Fruit fly (Drosophila melanogaster): ENCODE results near the gene emb.

emb gene

dm6 chr2L:8362273-8362954, 41.0 kb upstream of the emb start, which contains the start of gene CG7627 (continued):
- TF ChIP-seq CG8388 (GFP tag; optimal IDR thresholded peaks at IDR 0.05) (peak; percentile 55), CG8924 (tag; optimal IDR thresholded peaks at IDR 0.05) (peak; percentile 61), stc (GFP tag; IDR thresholded peaks at IDR 0.05) (peak; percentile 60; the same call in 1 of the 2 replicates), CG18764 (GFP tag; optimal IDR thresholded peaks at IDR 0.05) (no peak), CG3281 (GFP tag; optimal IDR thresholded peaks at IDR 0.05) (peak; percentile 81), ac (GFP tag; optimal IDR thresholded peaks at IDR 0.05) (no peak), CG6854 (GFP tag; optimal IDR thresholded peaks at IDR 0.05) (peak; percentile 60), pros (GFP tag; optimal IDR thresholded peaks at IDR 0.05) (no peak), HHEX (GFP tag; optimal IDR thresholded peaks at IDR 0.05) (peak; percentile 80), CG17186 (GFP tag; optimal IDR thresholded peaks at IDR 0.05) (no peak), ci (GFP tag; IDR thresholded peaks at IDR 0.05) (peak; percentile 67; the same call in 2 of the 3 replicates), otp (GFP tag; IDR thresholded peaks at IDR 0.05) (0 out of 3 replicates have a peak, but pooled peaks have one; percentile 59), vnd (GFP tag; IDR thresholded peaks at IDR 0.05; ENCODE audit: partially characterized antibody) (no peak), CG9876 (GFP tag; optimal IDR thresholded peaks at IDR 0.05) (peak; percentile 35), yki (optimal IDR thresholded peaks at IDR 0.05) (no peak), CG15073 (GFP tag; optimal IDR thresholded peaks at IDR 0.05) (peak; percentile 15), hb (GFP tag; IDR thresholded peaks at IDR 0.05; ENCODE audit: partially characterized antibody) (no peak), tup (GFP tag; optimal IDR thresholded peaks at IDR 0.05) (peak; percentile 41), CG13296 (GFP tag; optimal IDR thresholded peaks at IDR 0.05) (peak; percentile 67), Ets65A (GFP tag) (peak; percentile 97), CG34376 (GFP tag; optimal IDR thresholded peaks at IDR 0.05) (peak; percentile 76), CG43689 (GFP tag; IDR thresholded peaks at IDR 0.05) (no peak), CG17361 (GFP tag; IDR thresholded peaks at IDR 0.05) (peak; percentile 81), oc (tag; optimal IDR thresholded peaks at IDR 0.05) (no peak), CoRest (tag; optimal IDR thresholded peaks at IDR 0.05) (peak; percentile 68), CG7786 (GFP tag; optimal IDR thresholded peaks at IDR 0.05) (peak; percentile 87), CG6689 (GFP tag; IDR thresholded peaks at IDR 0.05) (peak; percentile 75), CG17912 (GFP tag; optimal IDR thresholded peaks at IDR 0.05) (peak; percentile 24), fru (optimal IDR thresholded peaks at IDR 0.05) (no peak), CG3163 (GFP tag; optimal IDR thresholded peaks at IDR 0.05) (peak; percentile 40), sens-2 (GFP tag; IDR thresholded peaks at IDR 0.05) (no peak), mam (GFP tag; optimal IDR thresholded peaks at IDR 0.05) (peak; percentile 84), nom (GFP tag; optimal IDR thresholded peaks at IDR 0.05) (peak; percentile 48), CG6175 (GFP tag; IDR thresholded peaks at IDR 0.05) (peak; percentile 74; the same call in 2 of the 3 replicates), al (GFP tag; IDR thresholded peaks at IDR 0.05) (peak; percentile 75), CG18619 (GFP tag; optimal IDR thresholded peaks at IDR 0.05) (peak; percentile 71), NFAT (GFP tag; IDR thresholded peaks at IDR 0.05) (peak; percentile 82), CG7556 (GFP tag; optimal IDR thresholded peaks at IDR 0.05) (peak; percentile 85), CG33213 (GFP tag; optimal IDR thresholded peaks at IDR 0.05) (peak; percentile 34), ara (GFP tag; IDR thresholded peaks at IDR 0.05) (peak; percentile 71), Ptx1 (GFP tag; IDR thresholded peaks at IDR 0.05) (peak; percentile 83), Xbp1 (GFP tag; optimal IDR thresholded peaks at IDR 0.05) (peak; percentile 72), CG11398 (GFP tag; optimal IDR thresholded peaks at IDR 0.05) (no peak), shn (GFP tag; optimal IDR thresholded peaks at IDR 0.05) (peak; percentile 79), CG15479 (GFP tag; optimal IDR thresholded peaks at IDR 0.05) (no peak), CG11456 (GFP tag; IDR thresholded peaks at IDR 0.05) (peak; percentile 88), CG6254 (GFP tag; optimal IDR thresholded peaks at IDR 0.05) (peak; percentile 12), GATAe (GFP tag; conservative IDR thresholded peaks at IDR 0.05) (peak; percentile 38; the same call in 1 of the 2 replicates), Sin3A (optimal IDR thresholded peaks at IDR 0.05) (no peak), CG11696 (GFP tag; IDR thresholded peaks at IDR 0.05) (0 out of 2 replicates have a peak, but pooled peaks have one; percentile 34), CG17802 (tag; optimal IDR thresholded peaks at IDR 0.05) (peak; percentile 34)
